Fruit fly (Drosophila melanogaster) whole organism, larva: ENCODE data around the gene CG33664.

Source experiments
- noc ChIP-seq: fragments of 200-800 bp; sonication (Bioruptor generic); optimal IDR thresholded peaks from 3 replicates; lab custom pipeline; 2019; ENCODE audit warnings: missing biosample characterization, mild to moderate bottlenecking, missing genetic modification characterization, moderate library complexity

Gene CG33664

dm6 chrX:6351917-6352768, 31.9 kb upstream of the CG33664 start:
- TF ChIP-seq noc (tag; lab: Kevin White, UChicago), result peak; percentile 9

dm6 chrX:6352769-6353612, 31.0 kb upstream of the CG33664 start:
- TF ChIP-seq noc (tag; lab: Kevin White, UChicago), result no peak

- peak; percentile 75 for TF ChIP-seq noc (tag; lab: Kevin White, UChicago)
These were observed 30.4 kb upstream of the CG33664 start for dm6 chrX:6353613-6353986.

dm6 chrX:6354163-6354562, 29.9 kb upstream of the CG33664 start:
- TF ChIP-seq noc (tag; lab: Kevin White, UChicago), result no peak

- peak; percentile 38 for TF ChIP-seq noc (tag; lab: Kevin White, UChicago)
These were observed 28.8 kb upstream of the CG33664 start for dm6 chrX:6355090-6355679.

- peak; percentile 29 for TF ChIP-seq noc (tag; lab: Kevin White, UChicago)
These were observed 27.1 kb upstream of the CG33664 start for dm6 chrX:6356748-6357397.

dm6 chrX:6357456-6358007, 26.5 kb upstream of the CG33664 start:
- no peak for TF ChIP-seq noc (tag; lab: Kevin White, UChicago)

- no peak for TF ChIP-seq noc (tag; lab: Kevin White, UChicago)
These were observed 25.8 kb upstream of the CG33664 start for dm6 chrX:6358198-6358597.

- TF ChIP-seq noc (tag; lab: Kevin White, UChicago), result no peak
These were observed 22.8 kb upstream of the CG33664 start for dm6 chrX:6361215-6361614.

dm6 chrX:6365632-6366356, 18.2 kb upstream of the CG33664 start, which contains the start of the genes swa and Marf:
swa (minus strand) TSS chrX:6365708.
Marf (plus strand) TSS chrX:6365949.
- TF ChIP-seq noc (tag; lab: Kevin White, UChicago), result no peak

- TF ChIP-seq noc (tag; lab: Kevin White, UChicago), result peak; percentile 95
These were observed 17.7 kb upstream of the CG33664 start for dm6 chrX:6366357-6366691.

dm6 chrX:6372769-6373197, 11.2 kb upstream of the CG33664 start, which contains the start of gene PpV:
PpV (minus strand) TSS chrX:6372915.
- TF ChIP-seq noc (tag; lab: Kevin White, UChicago), result no peak

- TF ChIP-seq noc (tag; lab: Kevin White, UChicago), result no peak
These were observed 8.4 kb upstream of the CG33664 start for dm6 chrX:6375636-6376035.

dm6 chrX:6376748-6377147, 7.3 kb upstream of the CG33664 start:
- no peak for TF ChIP-seq noc (tag; lab: Kevin White, UChicago)
